Worm (Caenorhabditis elegans): ENCODE data around the gene sma-2.

DNA sequence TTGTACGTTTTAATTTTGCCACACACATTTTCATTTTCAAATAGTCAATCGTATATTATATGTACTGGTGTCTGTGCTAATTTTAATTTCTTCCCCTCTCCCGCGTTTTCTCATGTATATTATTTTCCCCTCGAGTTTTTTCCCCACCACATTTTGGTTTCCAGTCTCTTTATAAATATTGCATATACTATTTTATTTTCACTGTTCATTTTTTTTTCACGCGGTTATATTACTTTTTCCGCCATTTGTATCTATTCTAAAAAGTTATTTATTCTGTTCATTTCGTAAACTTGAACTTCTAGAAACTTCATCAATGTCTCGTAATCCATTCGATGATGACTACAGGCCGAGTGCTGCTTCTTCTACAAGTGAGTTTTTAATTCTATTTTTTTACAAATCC is 26.5 kb downstream of the sma-2 start, which contains the start of gene snap-29:
- no peak for TF ChIP-seq unc-130 (GFP tag; optimal IDR thresholded peaks at IDR 0.05)
- TF ChIP-seq snpc-4 (GFP tag; optimal IDR thresholded peaks at IDR 0.05): no peak
- no peak for TF ChIP-seq snpc-4 (tag; optimal IDR thresholded peaks at IDR 0.05)
- TF ChIP-seq madf-8 (GFP tag; conservative IDR thresholded peaks at IDR 0.05): no peak
- TF ChIP-seq unc-62 (GFP tag; optimal IDR thresholded peaks at IDR 0.05): no peak
- TF ChIP-seq F49E8.2 (tag; optimal IDR thresholded peaks at IDR 0.05; ENCODE audit: insufficient read depth): no peak
- no peak for TF ChIP-seq dpl-1 (GFP tag; optimal IDR thresholded peaks at IDR 0.05)
- TF ChIP-seq fkh-3 (tag; optimal IDR thresholded peaks at IDR 0.05): no peak
- TF ChIP-seq B0261.1 (tag; optimal IDR thresholded peaks at IDR 0.05): no peak
- TF ChIP-seq pha-4 (tag; optimal IDR thresholded peaks at IDR 0.05): no peak
- no peak for TF ChIP-seq ekl-4 (GFP tag; IDR thresholded peaks at IDR 0.05)
- TF ChIP-seq Y95B8A.8 (GFP tag; IDR thresholded peaks at IDR 0.05): no peak
- no peak for TF ChIP-seq ama-1 (optimal IDR thresholded peaks at IDR 0.05)
- no peak for TF ChIP-seq ama-1 (GFP tag; optimal IDR thresholded peaks at IDR 0.05)

Measured in whole organism, young adult.